Fruit fly (Drosophila melanogaster) whole organism, wandering third instar larva: ENCODE data around the gene CG32409.

Experiments used
- Abd-B ChIP-seq: fragments of >200 bp; optimal IDR thresholded peaks from 2 replicates; lab custom pipeline; 2017; ENCODE audit warnings: missing biosample characterization, missing genetic modification characterization
- CG9705 ChIP-seq: fragments of 200-800 bp; sonication (Bioruptor generic); optimal IDR thresholded peaks from 2 replicates; lab custom pipeline; 2018; ENCODE audit warnings: missing biosample characterization, mild to moderate bottlenecking, missing genetic modification characterization
- Dfd ChIP-seq: fragments of >200 bp; optimal IDR thresholded peaks from 2 replicates; lab custom pipeline; 2017; ENCODE audit warnings: missing biosample characterization, missing genetic modification characterization
- Hnf4 ChIP-seq: fragments of 200-800 bp; sonication (Bioruptor generic); optimal IDR thresholded peaks from 2 replicates; lab custom pipeline; 2016; ENCODE audit warnings: missing biosample characterization, mild to moderate bottlenecking, missing genetic modification characterization
- Hr83 ChIP-seq: fragments of 200-300 bp; sonication (Bioruptor generic); optimal IDR thresholded peaks from 2 replicates; lab custom pipeline; 2016; ENCODE audit warnings: missing biosample characterization, mild to moderate bottlenecking, missing genetic modification characterization, moderate library complexity; ENCODE audit not compliant: poor library complexity, severe bottlenecking
- Myc ChIP-seq: fragments of >200 bp; optimal IDR thresholded peaks from 2 replicates; lab custom pipeline; 2017
- N ChIP-seq: fragments of >200 bp; optimal IDR thresholded peaks from 2 replicates; lab custom pipeline; 2018; ENCODE audit warnings: missing biosample characterization, missing external identifiers, missing genetic modification characterization
- Vsx2 ChIP-seq: fragments of 200-300, 225-300 bp; sonication (Bioruptor generic); optimal IDR thresholded peaks from 2 replicates; lab custom pipeline; 2018; ENCODE audit warnings: missing biosample characterization, missing genetic modification characterization; ENCODE audit not compliant: partially characterized antibody
- fru ChIP-seq: fragments of 200-800 bp; sonication (Bioruptor generic); optimal IDR thresholded peaks from 3 replicates; lab custom pipeline; 2016; ENCODE audit warnings: missing biosample characterization, mild to moderate bottlenecking, missing genetic modification characterization
- pan ChIP-seq: fragments of >200 bp; optimal IDR thresholded peaks from 2 replicates; lab custom pipeline; 2017
- rgr ChIP-seq: fragments of 200-800 bp; sonication (Bioruptor generic); optimal IDR thresholded peaks from 3 replicates; lab custom pipeline; 2016; ENCODE audit warnings: missing biosample characterization, mild to moderate bottlenecking, missing genetic modification characterization
- sv ChIP-seq: fragments of 200-800 bp; sonication (Bioruptor generic); optimal IDR thresholded peaks from 3 replicates; lab custom pipeline; 2016; ENCODE audit warnings: missing biosample characterization, missing genetic modification characterization

dm6 chr3L:5866924-5867323 is 32.4 kb upstream of the CG32409 start:
- TF ChIP-seq CG9705 (GFP tag; lab: Kevin White, UChicago): no peak
- no peak for TF ChIP-seq Myc (lab: Kevin White, UChicago)
- TF ChIP-seq pan: no peak
- TF ChIP-seq Hnf4 (GFP tag; lab: Kevin White, UChicago): peak; percentile 31
- TF ChIP-seq fru (GFP tag; lab: Kevin White, UChicago): peak; percentile 59
- TF ChIP-seq Dfd (GFP tag; lab: Kevin White, UChicago): no peak
- TF ChIP-seq Vsx2: no peak
- TF ChIP-seq Abd-B (GFP tag; lab: Kevin White, UChicago): no peak
- no peak for TF ChIP-seq Hr83 (GFP tag; lab: Kevin White, UChicago)
- peak; percentile 41 for TF ChIP-seq rgr (GFP tag; lab: Kevin White, UChicago)
- no peak for TF ChIP-seq N (GFP tag; lab: Kevin White, UChicago)
- no peak for TF ChIP-seq sv (GFP tag; lab: Kevin White, UChicago)
